Worm (Caenorhabditis elegans): ENCODE results near the gene phy-2.

The phy-2 gene

ce11 chrIV:12202949-12203348 lies 12.8 kb downstream of the phy-2 start, which contains the start of gene F35G2.1:
TSS of gene F35G2.1 (plus strand) at chrIV:12203249.
- no peak for TF ChIP-seq lin-15B (tag; optimal IDR thresholded peaks at IDR 0.05)
- TF ChIP-seq pha-4 (tag; optimal IDR thresholded peaks at IDR 0.05): peak; percentile 26

- TF ChIP-seq ceh-16 (tag; optimal IDR thresholded peaks at IDR 0.05) (no peak), sea-2 (GFP tag; optimal IDR thresholded peaks at IDR 0.05) (no peak), ceh-9 (tag; optimal IDR thresholded peaks at IDR 0.05) (no peak), pha-4 (tag; optimal IDR thresholded peaks at IDR 0.05) (peak; percentile 73)
Measured at ce11 chrIV:12202000-12202399, 13.8 kb downstream of the phy-2 start.

ce11 chrIV:12200812-12201211 lies 15.0 kb downstream of the phy-2 start:
- no peak for TF ChIP-seq mml-1 (tag; optimal IDR thresholded peaks at IDR 0.05)
- no peak for TF ChIP-seq nhr-23 (tag; optimal IDR thresholded peaks at IDR 0.05)
- TF ChIP-seq elt-2 (tag; optimal IDR thresholded peaks at IDR 0.05): peak; percentile 2
- no peak for TF ChIP-seq jun-1 (tag; optimal IDR thresholded peaks at IDR 0.05)
- TF ChIP-seq ceh-82 (tag; optimal IDR thresholded peaks at IDR 0.05): no peak
- no peak for TF ChIP-seq lsy-12 (tag; optimal IDR thresholded peaks at IDR 0.05)
- peak; percentile 79 for TF ChIP-seq pha-4 (tag; optimal IDR thresholded peaks at IDR 0.05)
- TF ChIP-seq ceh-9 (tag; optimal IDR thresholded peaks at IDR 0.05): no peak
- TF ChIP-seq R02D3.7 (tag; optimal IDR thresholded peaks at IDR 0.05): no peak
- no peak for TF ChIP-seq ceh-28 (tag; optimal IDR thresholded peaks at IDR 0.05)
- no peak for TF ChIP-seq fkh-2 (tag; optimal IDR thresholded peaks at IDR 0.05)
- TF ChIP-seq eor-1 (tag; optimal IDR thresholded peaks at IDR 0.05): no peak
- TF ChIP-seq snpc-4 (tag; optimal IDR thresholded peaks at IDR 0.05): no peak

- TF ChIP-seq elt-3 (tag; optimal IDR thresholded peaks at IDR 0.05) (no peak), ceh-9 (tag; optimal IDR thresholded peaks at IDR 0.05) (no peak), nhr-43 (tag; optimal IDR thresholded peaks at IDR 0.05; ENCODE audit: poor library complexity, severe bottlenecking) (no peak), lin-15B (tag; optimal IDR thresholded peaks at IDR 0.05) (no peak), eor-1 (tag; optimal IDR thresholded peaks at IDR 0.05) (no peak), ceh-28 (tag; optimal IDR thresholded peaks at IDR 0.05) (no peak), nhr-237 (tag; optimal IDR thresholded peaks at IDR 0.05) (no peak), egl-5 (tag; optimal IDR thresholded peaks at IDR 0.05) (no peak), unc-62 (GFP tag; optimal IDR thresholded peaks at IDR 0.05) (no peak), ceh-16 (tag; optimal IDR thresholded peaks at IDR 0.05) (no peak), R02D3.7 (tag; optimal IDR thresholded peaks at IDR 0.05) (no peak), nhr-25 (tag; optimal IDR thresholded peaks at IDR 0.05) (no peak), mml-1 (tag; optimal IDR thresholded peaks at IDR 0.05) (no peak), tbx-2 (tag; optimal IDR thresholded peaks at IDR 0.05) (no peak), daf-12 (tag; optimal IDR thresholded peaks at IDR 0.05) (no peak), snpc-4 (tag; optimal IDR thresholded peaks at IDR 0.05) (no peak), elt-1 (tag; optimal IDR thresholded peaks at IDR 0.05) (no peak), elt-2 (tag; optimal IDR thresholded peaks at IDR 0.05) (peak; percentile 90), jun-1 (tag; optimal IDR thresholded peaks at IDR 0.05) (peak; percentile 63), pqm-1 (tag; optimal IDR thresholded peaks at IDR 0.05) (peak; percentile 89), pha-4 (tag; optimal IDR thresholded peaks at IDR 0.05) (peak; percentile 35), nhr-77 (tag; optimal IDR thresholded peaks at IDR 0.05) (no peak), sea-2 (GFP tag; optimal IDR thresholded peaks at IDR 0.05) (no peak), ztf-4 (tag; optimal IDR thresholded peaks at IDR 0.05) (no peak)
Measured at ce11 chrIV:12199538-12200158, 16.1 kb downstream of the phy-2 start.

ce11 chrIV:12198816-12199215 lies 17.0 kb downstream of the phy-2 start:
- TF ChIP-seq nhr-23 (tag; optimal IDR thresholded peaks at IDR 0.05) (no peak), zag-1 (tag; optimal IDR thresholded peaks at IDR 0.05) (no peak), pha-4 (tag; optimal IDR thresholded peaks at IDR 0.05) (peak; percentile 95)

- TF ChIP-seq fos-1 (tag; optimal IDR thresholded peaks at IDR 0.05): no peak
- TF ChIP-seq sea-2 (GFP tag; optimal IDR thresholded peaks at IDR 0.05): no peak
- TF ChIP-seq nhr-237 (tag; optimal IDR thresholded peaks at IDR 0.05): no peak
- TF ChIP-seq jun-1 (tag; optimal IDR thresholded peaks at IDR 0.05): peak; percentile 15
- TF ChIP-seq ztf-4 (tag; optimal IDR thresholded peaks at IDR 0.05): no peak
- peak; percentile 86 for TF ChIP-seq pha-4 (tag; optimal IDR thresholded peaks at IDR 0.05)
- TF ChIP-seq pqm-1 (tag; optimal IDR thresholded peaks at IDR 0.05): peak; percentile 87
- peak; percentile 87 for TF ChIP-seq elt-2 (tag; optimal IDR thresholded peaks at IDR 0.05)
- TF ChIP-seq unc-39 (tag; optimal IDR thresholded peaks at IDR 0.05): no peak
- no peak for TF ChIP-seq tbx-2 (tag; optimal IDR thresholded peaks at IDR 0.05)
- no peak for TF ChIP-seq egl-27 (tag; optimal IDR thresholded peaks at IDR 0.05)
Measured at ce11 chrIV:12197679-12198078, 18.1 kb downstream of the phy-2 start.
